Fruit fly (Drosophila melanogaster) whole organism, embryonic: Measurements from ENCODE around the gene CG8112.

ENCODE experiments used
- Asciz ChIP-seq: fragments of 200-800 bp; sonication (Bioruptor generic); optimal IDR thresholded peaks from 2 replicates; lab custom pipeline; 2017; ENCODE audit warnings: missing biosample characterization, mild to moderate bottlenecking, missing genetic modification characterization, missing genetic modification reagents
- CG10462 ChIP-seq: fragments of 200-800 bp; sonication (Bioruptor generic); optimal IDR thresholded peaks from 2 replicates; lab custom pipeline; 2016; ENCODE audit warnings: missing biosample characterization, missing genetic modification characterization
- CG10565 ChIP-seq: fragments of 200-800 bp; sonication (Bioruptor generic); optimal IDR thresholded peaks from 3 replicates; lab custom pipeline; 2016; ENCODE audit warnings: missing biosample characterization, mild to moderate bottlenecking, missing genetic modification characterization
- CG11398 ChIP-seq: fragments of 200-800 bp; sonication (Bioruptor generic); optimal IDR thresholded peaks from 2 replicates; lab custom pipeline; 2016; ENCODE audit warnings: missing biosample characterization, missing genetic modification characterization
- CG12219 ChIP-seq: fragments of 200-800 bp; sonication (Bioruptor generic); optimal IDR thresholded peaks from 3 replicates; lab custom pipeline; 2018; ENCODE audit warnings: missing biosample characterization, mild to moderate bottlenecking, missing genetic modification characterization
- CG12299 ChIP-seq: fragments of 200-800 bp; sonication (Bioruptor generic); optimal IDR thresholded peaks from 2 replicates; lab custom pipeline; 2018; ENCODE audit warnings: missing biosample characterization, mild to moderate bottlenecking, missing genetic modification characterization
- CG1529 ChIP-seq: fragments of 200-800 bp; sonication (Bioruptor generic); optimal IDR thresholded peaks from 3 replicates; lab custom pipeline; 2018; ENCODE audit warnings: missing biosample characterization, missing genetic modification characterization
- CG15514 ChIP-seq: fragments of 200-800 bp; sonication (Bioruptor generic); optimal IDR thresholded peaks from 3 replicates; lab custom pipeline; 2017; ENCODE audit warnings: missing biosample characterization, missing genetic modification characterization, mild to moderate bottlenecking, moderate library complexity, missing genetic modification reagents
- CG1602 ChIP-seq: fragments of 200-800 bp; sonication (Bioruptor generic); optimal IDR thresholded peaks from 3 replicates; lab custom pipeline; 2016; ENCODE audit warnings: missing biosample characterization, missing genetic modification characterization
- CG17328 ChIP-seq: fragments of 200-800 bp; sonication (Bioruptor generic); IDR thresholded peaks from 2 replicates; pipeline ENCODE4 v1.3.6; 2022; ENCODE audit warnings: missing biosample characterization, missing genetic modification characterization
- CG17912 ChIP-seq: fragments of 200-800 bp; sonication (Bioruptor generic); optimal IDR thresholded peaks from 2 replicates; lab custom pipeline; 2018; ENCODE audit warnings: missing biosample characterization, mild to moderate bottlenecking, missing genetic modification characterization
- CG2116 ChIP-seq: fragments of 200-800 bp; sonication (Bioruptor generic); optimal IDR thresholded peaks from 3 replicates; lab custom pipeline; 2018; ENCODE audit warnings: missing biosample characterization, mild to moderate bottlenecking, missing genetic modification characterization
- CG30403 ChIP-seq: fragments of 200-800 bp; sonication (Bioruptor generic); optimal IDR thresholded peaks from 3 replicates; lab custom pipeline; 2016; ENCODE audit warnings: missing biosample characterization, missing genetic modification characterization
- CG32772 ChIP-seq: fragments of 200-800 bp; sonication (Bioruptor generic); IDR thresholded peaks from 2 replicates; pipeline ENCODE4 v1.3.6; 2022; ENCODE audit warnings: missing biosample characterization, missing genetic modification characterization
- CG3838 ChIP-seq: fragments of 200-800 bp; sonication (Bioruptor generic); optimal IDR thresholded peaks from 3 replicates; lab custom pipeline; 2016; ENCODE audit warnings: missing biosample characterization, missing genetic modification characterization
- CG3995 ChIP-seq: fragments of 200-800 bp; sonication (Bioruptor generic); optimal IDR thresholded peaks from 3 replicates; lab custom pipeline; 2016; ENCODE audit warnings: missing biosample characterization, missing genetic modification characterization
- CG42726 ChIP-seq: fragments of 200-800 bp; sonication (Bioruptor generic); IDR thresholded peaks from 2 replicates; pipeline ENCODE4 v1.3.6; 2022; ENCODE audit warnings: missing biosample characterization, missing genetic modification characterization; ENCODE audit not compliant: partially characterized antibody
- CG4730 ChIP-seq: fragments of 200-800 bp; sonication (Bioruptor generic); IDR thresholded peaks from 2 replicates; pipeline ENCODE4 v1.3.6; 2022; ENCODE audit warnings: missing biosample characterization, missing genetic modification characterization
- CG6272 ChIP-seq: fragments of 200-800 bp; sonication (Bioruptor generic); IDR thresholded peaks from 2 replicates; pipeline ENCODE4 v1.3.6; 2022; ENCODE audit warnings: missing biosample characterization, missing genetic modification characterization
- CG7372 ChIP-seq: fragments of 200-800 bp; sonication (Bioruptor generic); IDR thresholded peaks from 2 replicates; pipeline ENCODE4 v1.3.6; 2022; ENCODE audit warnings: missing biosample characterization, missing genetic modification characterization
- CG7987 ChIP-seq: fragments of 200-800 bp; sonication (Bioruptor generic); optimal IDR thresholded peaks from 2 replicates; lab custom pipeline; 2018; ENCODE audit warnings: missing biosample characterization, mild to moderate bottlenecking, missing genetic modification characterization, moderate library complexity
- CG9817 ChIP-seq: fragments of 200-800 bp; sonication (Bioruptor generic); optimal IDR thresholded peaks from 2 replicates; lab custom pipeline; 2018; ENCODE audit warnings: missing biosample characterization, mild to moderate bottlenecking, missing genetic modification characterization, moderate library complexity
- Elba2 ChIP-seq: fragments of 200-800 bp; sonication (Bioruptor generic); optimal IDR thresholded peaks from 3 replicates; lab custom pipeline; 2016; ENCODE audit warnings: missing biosample characterization, missing genetic modification characterization
- Gsc ChIP-seq: fragments of 200-800 bp; sonication (Bioruptor generic); IDR thresholded peaks from 2 replicates; pipeline ENCODE4 v1.3.6; 2022; ENCODE audit warnings: missing biosample characterization, missing genetic modification characterization
- MESR4 ChIP-seq: fragments of 200-800 bp; sonication (Bioruptor generic); optimal IDR thresholded peaks from 2 replicates; lab custom pipeline; 2018; ENCODE audit warnings: missing biosample characterization, mild to moderate bottlenecking, missing genetic modification characterization, moderate library complexity
- Max ChIP-seq: fragments of 200-800 bp; sonication (Bioruptor generic); optimal IDR thresholded peaks from 2 replicates; lab custom pipeline; 2016; ENCODE audit warnings: missing biosample characterization, mild to moderate bottlenecking, missing genetic modification characterization
- Nf-YA ChIP-seq: fragments of 200-800 bp; sonication (Bioruptor generic); IDR thresholded peaks from 2 replicates; pipeline ENCODE4 v1.3.6; 2022; ENCODE audit warnings: missing biosample characterization, missing genetic modification characterization
- Rfx ChIP-seq: fragments of 200-800 bp; sonication (Bioruptor generic); IDR thresholded peaks from 2 replicates; pipeline ENCODE4 v1.3.6; 2022; ENCODE audit warnings: missing biosample characterization, missing genetic modification characterization
- Sox100B ChIP-seq: fragments of 200-800 bp; sonication (Bioruptor generic); optimal IDR thresholded peaks from 3 replicates; lab custom pipeline; 2018; ENCODE audit warnings: missing biosample characterization, mild to moderate bottlenecking, missing genetic modification characterization
- Sry-δ ChIP-seq: fragments of 200-800 bp; sonication (Bioruptor generic); optimal IDR thresholded peaks from 2 replicates; lab custom pipeline; 2016; ENCODE audit warnings: missing biosample characterization, missing genetic modification characterization
- Ssrp ChIP-seq: fragments of 200-800 bp; sonication (Bioruptor generic); optimal IDR thresholded peaks from 2 replicates; lab custom pipeline; 2018; ENCODE audit warnings: missing biosample characterization, mild to moderate bottlenecking, missing genetic modification characterization, moderate library complexity
- Taf1 ChIP-seq: fragments of 200-800 bp; sonication (Bioruptor generic); IDR thresholded peaks from 2 replicates; pipeline ENCODE4 v1.3.6; 2022; ENCODE audit warnings: missing biosample characterization, missing genetic modification characterization
- Tbp ChIP-seq: fragments of >200 bp; optimal IDR thresholded peaks from 2 replicates; lab custom pipeline; 2018; ENCODE audit warnings: missing biosample characterization, missing genetic modification characterization
- ara ChIP-seq: fragments of 200-800 bp; sonication (Bioruptor generic); IDR thresholded peaks from 2 replicates; pipeline ENCODE4 v1.3.6; 2022; ENCODE audit warnings: missing biosample characterization, missing genetic modification characterization
- dan ChIP-seq: fragments of 200-800 bp; sonication (Bioruptor generic); IDR thresholded peaks from 2 replicates; pipeline ENCODE4 v1.3.6; 2022; ENCODE audit warnings: missing biosample characterization, missing genetic modification characterization
- disco-r ChIP-seq: fragments of 200-800 bp; sonication (Bioruptor generic); optimal IDR thresholded peaks from 2 replicates; lab custom pipeline; 2016; ENCODE audit warnings: missing biosample characterization, missing genetic modification characterization
- dmrt11E ChIP-seq: fragments of 200-800 bp; sonication (Bioruptor generic); optimal IDR thresholded peaks from 3 replicates; lab custom pipeline; 2018; ENCODE audit warnings: missing biosample characterization, mild to moderate bottlenecking, missing genetic modification characterization, moderate library complexity
- gt ChIP-seq: fragments of 200-800 bp; sonication (Bioruptor generic); IDR thresholded peaks from 2 replicates; pipeline ENCODE4 v1.3.6; 2022; ENCODE audit warnings: missing biosample characterization, missing genetic modification characterization
- h ChIP-seq: fragments of >200 bp; optimal IDR thresholded peaks from 2 replicates; lab custom pipeline; 2017
- kah ChIP-seq: fragments of 200-800 bp; sonication (Bioruptor generic); optimal IDR thresholded peaks from 2 replicates; lab custom pipeline; 2018; ENCODE audit warnings: missing biosample characterization, mild to moderate bottlenecking, missing genetic modification characterization
- lov ChIP-seq, 2 experiments: fragments of 200-800 bp in 1 of 2; fragments of >200 bp in 1 of 2; sonication (Bioruptor generic) in 1 of 2; IDR thresholded peaks in 1 of 2; optimal IDR thresholded peaks in 1 of 2; 2 replicates in 1 of 2; 3 replicates in 1 of 2; pipeline versions ENCODE4 v1.3.6 to Lab custom; 2017 to 2022; ENCODE audit warnings: missing biosample characterization in 1 of 2, missing genetic modification characterization in 1 of 2
- nom ChIP-seq: fragments of 200-800 bp; sonication (Bioruptor generic); optimal IDR thresholded peaks from 2 replicates; lab custom pipeline; 2017; ENCODE audit warnings: missing biosample characterization, missing genetic modification characterization, mild to moderate bottlenecking, moderate library complexity, missing genetic modification reagents
- onecut ChIP-seq: fragments of 200-800 bp; sonication (Bioruptor generic); IDR thresholded peaks from 2 replicates; pipeline ENCODE4 v1.3.6; 2022; ENCODE audit warnings: missing biosample characterization, missing genetic modification characterization
- otp ChIP-seq: fragments of 200-800 bp; sonication (Bioruptor generic); IDR thresholded peaks from 3 replicates; pipeline ENCODE4, ENCODE4 v1.3.6; 2022; ENCODE audit warnings: missing biosample characterization, missing genetic modification characterization
- pb ChIP-seq: fragments of 200-800 bp; sonication (Bioruptor generic); optimal IDR thresholded peaks from 3 replicates; lab custom pipeline; 2016; ENCODE audit warnings: missing biosample characterization, missing genetic modification characterization
- pros ChIP-seq: fragments of 200-800 bp; sonication (Bioruptor generic); optimal IDR thresholded peaks from 3 replicates; lab custom pipeline; 2019; ENCODE audit warnings: missing biosample characterization, mild to moderate bottlenecking, missing genetic modification characterization, moderate library complexity
- pzg ChIP-seq: fragments of 200-800 bp; sonication (Bioruptor generic); optimal IDR thresholded peaks from 3 replicates; lab custom pipeline; 2018; ENCODE audit warnings: missing biosample characterization, mild to moderate bottlenecking, missing genetic modification characterization, moderate library complexity
- ro ChIP-seq: fragments of 200-800 bp; sonication (Bioruptor generic); IDR thresholded peaks from 2 replicates; pipeline ENCODE4 v1.3.6; 2022; ENCODE audit warnings: missing biosample characterization, missing genetic modification characterization
- sima ChIP-seq: fragments of 200-800 bp; sonication (Bioruptor generic); optimal IDR thresholded peaks from 2 replicates; lab custom pipeline; 2016; ENCODE audit warnings: missing biosample characterization, missing genetic modification characterization
- so ChIP-seq: fragments of 200-800 bp; sonication (Bioruptor generic); IDR thresholded peaks from 3 replicates; pipeline ENCODE4 v1.3.6; 2022; ENCODE audit warnings: missing biosample characterization, missing genetic modification characterization
- sqz ChIP-seq: fragments of 200-800 bp; sonication (Bioruptor generic); optimal IDR thresholded peaks from 3 replicates; lab custom pipeline; 2018; ENCODE audit warnings: missing biosample characterization, mild to moderate bottlenecking, missing genetic modification characterization
- stwl ChIP-seq: fragments of 200-800 bp; sonication (Bioruptor generic); optimal IDR thresholded peaks from 3 replicates; lab custom pipeline; 2018; ENCODE audit warnings: missing biosample characterization, mild to moderate bottlenecking, missing genetic modification characterization, moderate library complexity
- tin ChIP-seq: fragments of 200-800 bp; sonication (Bioruptor generic); optimal IDR thresholded peaks from 3 replicates; lab custom pipeline; 2016; ENCODE audit warnings: missing biosample characterization, missing genetic modification characterization

CG8112 gene

DNA sequence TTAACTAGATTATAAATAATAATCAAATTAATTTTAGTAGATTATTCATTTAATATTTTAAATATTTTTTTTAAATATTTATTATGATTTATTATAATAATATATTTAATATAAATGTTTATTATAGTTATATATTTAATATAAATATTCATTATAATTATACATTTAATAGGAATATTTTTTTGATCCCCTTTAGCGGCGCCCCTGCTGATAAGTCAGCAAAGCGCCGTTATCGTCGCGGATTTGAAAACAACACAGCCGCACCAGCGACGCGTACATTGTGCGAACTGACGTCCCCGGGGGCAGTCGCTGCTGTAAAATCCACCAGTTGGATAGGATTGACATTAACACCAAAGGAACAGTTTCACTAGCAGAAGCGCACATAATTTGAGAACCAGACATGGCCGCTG lies at the start of gene CG8112 (continued):
- no peak for TF ChIP-seq CG11398 (GFP tag; lab: Kevin White, UChicago)
- TF ChIP-seq lov (optimal IDR thresholded peaks at IDR 0.05; lab: Kevin White, UChicago) = no peak
- no peak for TF ChIP-seq lov (GFP tag; IDR thresholded peaks at IDR 0.05; lab: Robert Waterston, UW)
- no peak for TF ChIP-seq CG10565
- TF ChIP-seq CG7372 (GFP tag; lab: Robert Waterston, UW) = no peak
- TF ChIP-seq gt (GFP tag; lab: Robert Waterston, UW) = no peak
- TF ChIP-seq otp (GFP tag; lab: Robert Waterston, UW) = no peak
- no peak for TF ChIP-seq so
- no peak for TF ChIP-seq Tbp
- TF ChIP-seq disco-r (GFP tag; lab: Kevin White, UChicago) = no peak
- TF ChIP-seq pb (GFP tag; lab: Kevin White, UChicago) = no peak
- no peak for TF ChIP-seq Elba2 (GFP tag; lab: Kevin White, UChicago)
- TF ChIP-seq CG3995 (GFP tag; lab: Kevin White, UChicago) = no peak
- no peak; the same call in 1 of the 2 replicates for TF ChIP-seq CG6272
- TF ChIP-seq CG1602 (GFP tag; lab: Kevin White, UChicago) = no peak
- TF ChIP-seq CG10462 (GFP tag; lab: Kevin White, UChicago) = no peak
- TF ChIP-seq Nf-YA (GFP tag; lab: Robert Waterston, UW) = no peak
- TF ChIP-seq CG32772 (GFP tag; lab: Robert Waterston, UW) = no peak
- no peak for TF ChIP-seq CG30403 (GFP tag; lab: Kevin White, UChicago)
- TF ChIP-seq stwl = no peak
- TF ChIP-seq nom = peak; percentile 9
- no peak for TF ChIP-seq CG7987 (GFP tag; lab: Kevin White, UChicago)
- no peak for TF ChIP-seq pzg (GFP tag; lab: Kevin White, UChicago)
- TF ChIP-seq CG12219 (GFP tag; lab: Kevin White, UChicago) = no peak
- no peak for TF ChIP-seq ara (GFP tag; lab: Robert Waterston, UW)
- TF ChIP-seq CG9817 = no peak
- TF ChIP-seq CG12299 (tag; lab: Kevin White, UChicago) = no peak
- TF ChIP-seq kah = no peak
- no peak for TF ChIP-seq h (lab: Kevin White, UChicago)
- no peak for TF ChIP-seq Sox100B (GFP tag; lab: Kevin White, UChicago)
- TF ChIP-seq Rfx (GFP tag; lab: Robert Waterston, UW) = peak; percentile 30; the same call in 1 of the 2 replicates
- TF ChIP-seq Taf1 = no peak
- TF ChIP-seq dmrt11E (tag; lab: Kevin White, UChicago) = no peak
- peak; percentile 24 for TF ChIP-seq CG15514 (GFP tag; lab: Kevin White, UChicago)
- no peak for TF ChIP-seq Sry-δ (GFP tag; lab: Kevin White, UChicago)
- TF ChIP-seq CG2116 = no peak
- TF ChIP-seq CG17912 = no peak
- no peak for TF ChIP-seq Max
- no peak for TF ChIP-seq pros (GFP tag; lab: Kevin White, UChicago)
- TF ChIP-seq tin (GFP tag; lab: Kevin White, UChicago) = no peak
- TF ChIP-seq CG3838 (GFP tag; lab: Kevin White, UChicago) = no peak
- no peak for TF ChIP-seq ro
- TF ChIP-seq dan (GFP tag; lab: Robert Waterston, UW) = no peak
- TF ChIP-seq onecut (GFP tag; lab: Robert Waterston, UW) = no peak
- TF ChIP-seq Ssrp = peak; percentile 11
- no peak for TF ChIP-seq sqz (GFP tag; lab: Kevin White, UChicago)
- TF ChIP-seq CG17328 (GFP tag; lab: Robert Waterston, UW) = no peak
- TF ChIP-seq sima (GFP tag; lab: Kevin White, UChicago) = no peak
- TF ChIP-seq CG42726 (GFP tag; lab: Robert Waterston, UW) = no peak
- TF ChIP-seq CG4730 (GFP tag; lab: Robert Waterston, UW) = no peak
- TF ChIP-seq CG1529 (GFP tag; lab: Kevin White, UChicago) = no peak
- peak; percentile 12 for TF ChIP-seq Asciz (GFP tag; lab: Kevin White, UChicago)
- no peak for TF ChIP-seq Gsc (GFP tag; lab: Robert Waterston, UW)
- no peak for TF ChIP-seq MESR4 (GFP tag; lab: Kevin White, UChicago)
